Fruit fly (Drosophila melanogaster) ovary, adult (tissue): ENCODE data around the gene Mat89Ba.

Source experiments
- CG17801 ChIP-seq: fragments of 200-800 bp; optimal IDR thresholded peaks from 2 replicates; lab custom pipeline; 2019; ENCODE audit warnings: missing biosample characterization, mild to moderate bottlenecking, missing genetic modification characterization, moderate library complexity; ENCODE audit not compliant: partially characterized antibody

Gene Mat89Ba

DNA sequence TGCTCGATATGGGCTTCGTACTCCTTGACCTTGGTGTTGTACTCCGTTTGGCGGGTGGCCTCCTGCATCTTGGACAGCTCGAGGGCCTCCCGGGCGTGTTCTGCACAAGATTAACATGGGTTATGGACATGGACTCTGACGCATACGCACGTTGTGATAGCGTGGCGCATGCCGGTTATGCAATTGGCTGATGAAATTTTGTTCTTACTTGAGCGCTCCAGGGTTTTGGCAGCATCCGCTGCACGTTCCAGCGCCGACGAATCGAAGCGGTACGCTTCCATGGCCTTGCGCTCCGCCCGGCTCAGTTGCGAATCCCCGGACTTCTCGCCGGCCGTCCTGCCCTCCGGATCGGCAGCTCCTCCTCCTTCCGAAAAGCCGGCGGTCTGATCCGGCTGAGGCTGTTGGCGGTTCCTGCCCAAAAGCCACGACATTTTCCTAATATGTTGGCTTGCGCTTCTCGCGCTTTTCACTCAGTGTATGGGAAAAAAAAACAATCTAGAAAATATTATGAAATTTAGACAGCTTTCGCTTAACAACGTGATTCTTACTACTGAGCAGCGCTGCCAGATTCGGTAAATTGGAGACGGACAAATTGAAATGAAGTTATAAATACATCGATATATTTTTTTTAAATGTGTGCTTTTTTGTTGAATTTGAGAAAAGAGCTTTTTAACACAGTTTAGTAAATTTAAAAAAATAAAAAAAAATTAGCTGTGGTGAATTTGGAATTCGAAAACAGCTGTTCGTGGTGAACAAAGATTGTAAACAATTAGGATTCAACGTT is 8.5 kb downstream of the Mat89Ba start, which contains the start of the genes bor and asun:
bor (minus strand) TSS at position 594 of the 784 bp plus-strand sequence.
asun (plus strand) TSS at position 750 of the 784 bp plus-strand sequence.
- peak; percentile 67 for TF ChIP-seq CG17801 (GFP tag; lab: Kevin White, UChicago)

DNA sequence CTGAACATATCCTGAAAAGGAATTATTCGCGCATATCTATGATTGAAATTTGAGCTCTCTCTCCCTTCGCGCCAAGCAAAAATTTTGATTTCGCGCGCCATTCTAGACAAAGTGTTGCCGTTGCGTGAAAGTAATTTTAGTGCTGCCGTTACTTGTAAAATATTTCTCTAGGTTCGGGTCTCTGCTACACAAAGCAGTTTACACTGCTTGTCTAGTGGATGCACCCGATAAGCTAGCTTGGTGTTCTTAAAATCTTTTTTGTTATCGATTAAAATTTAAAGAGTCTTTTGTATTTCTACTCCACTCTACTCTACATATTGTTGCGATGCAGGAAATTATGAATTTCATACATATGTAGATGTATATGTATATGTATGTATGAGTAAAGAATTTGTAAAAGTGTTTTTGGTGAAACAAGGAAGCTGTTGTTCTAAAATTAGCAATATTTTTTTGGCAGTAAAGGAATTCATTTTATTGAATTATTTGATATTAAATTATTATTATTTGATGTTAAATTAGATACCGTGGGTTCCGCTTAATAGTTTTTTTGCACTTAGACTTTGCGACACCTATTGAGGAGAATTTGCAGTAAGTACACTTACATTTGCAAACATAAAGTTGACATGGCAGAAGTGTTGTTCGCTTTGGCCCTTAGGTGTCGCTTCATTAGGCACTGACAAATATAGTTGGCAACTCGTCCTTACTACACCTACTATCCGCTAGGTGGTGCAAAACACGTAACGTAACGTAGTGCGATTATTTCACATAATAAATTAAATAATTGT is 11.6 kb downstream of the Mat89Ba start:
- peak; percentile 37 for TF ChIP-seq CG17801 (GFP tag; lab: Kevin White, UChicago)

DNA sequence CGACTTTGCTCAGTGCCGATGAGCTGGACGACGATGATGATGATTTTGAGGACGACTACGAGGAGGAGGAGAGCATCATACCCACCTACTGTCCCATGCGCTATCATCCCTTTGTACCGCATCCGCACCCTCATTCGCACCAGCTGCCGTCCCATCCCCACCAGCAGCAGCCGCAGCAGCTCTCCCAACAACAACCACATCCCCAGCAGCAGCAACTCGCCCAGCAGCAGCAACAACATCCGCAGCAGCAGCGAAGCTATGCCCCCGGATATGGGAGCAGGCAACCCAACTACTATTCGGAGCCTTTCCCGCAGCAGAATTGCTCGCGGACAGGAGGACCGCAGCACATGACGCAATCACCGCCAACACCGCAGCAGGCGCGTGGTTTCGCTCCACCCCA is 14.9 kb downstream of the Mat89Ba start:
- TF ChIP-seq CG17801 (GFP tag; lab: Kevin White, UChicago), result no peak

DNA sequence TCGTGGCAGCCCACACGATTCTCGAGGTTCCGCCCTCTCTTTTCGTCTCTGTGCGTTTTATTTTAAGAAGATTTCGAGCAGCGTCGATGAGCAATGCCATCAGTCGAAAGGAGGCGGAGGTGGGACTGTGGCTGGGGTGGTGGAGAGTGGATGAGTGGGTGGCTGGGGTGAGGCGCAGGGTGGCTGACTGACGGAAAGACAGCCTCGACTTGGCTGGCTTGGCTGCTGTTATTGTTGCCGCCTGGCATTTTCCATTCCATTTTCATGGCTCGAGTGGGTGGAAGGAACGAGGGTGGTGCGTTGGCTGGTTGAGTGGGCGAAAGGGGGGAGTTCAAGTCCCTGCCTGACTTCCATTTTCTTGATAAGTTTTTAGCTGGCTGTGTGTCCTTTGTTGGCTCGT is 16.1 kb downstream of the Mat89Ba start:
- no peak for TF ChIP-seq CG17801 (GFP tag; lab: Kevin White, UChicago)

DNA sequence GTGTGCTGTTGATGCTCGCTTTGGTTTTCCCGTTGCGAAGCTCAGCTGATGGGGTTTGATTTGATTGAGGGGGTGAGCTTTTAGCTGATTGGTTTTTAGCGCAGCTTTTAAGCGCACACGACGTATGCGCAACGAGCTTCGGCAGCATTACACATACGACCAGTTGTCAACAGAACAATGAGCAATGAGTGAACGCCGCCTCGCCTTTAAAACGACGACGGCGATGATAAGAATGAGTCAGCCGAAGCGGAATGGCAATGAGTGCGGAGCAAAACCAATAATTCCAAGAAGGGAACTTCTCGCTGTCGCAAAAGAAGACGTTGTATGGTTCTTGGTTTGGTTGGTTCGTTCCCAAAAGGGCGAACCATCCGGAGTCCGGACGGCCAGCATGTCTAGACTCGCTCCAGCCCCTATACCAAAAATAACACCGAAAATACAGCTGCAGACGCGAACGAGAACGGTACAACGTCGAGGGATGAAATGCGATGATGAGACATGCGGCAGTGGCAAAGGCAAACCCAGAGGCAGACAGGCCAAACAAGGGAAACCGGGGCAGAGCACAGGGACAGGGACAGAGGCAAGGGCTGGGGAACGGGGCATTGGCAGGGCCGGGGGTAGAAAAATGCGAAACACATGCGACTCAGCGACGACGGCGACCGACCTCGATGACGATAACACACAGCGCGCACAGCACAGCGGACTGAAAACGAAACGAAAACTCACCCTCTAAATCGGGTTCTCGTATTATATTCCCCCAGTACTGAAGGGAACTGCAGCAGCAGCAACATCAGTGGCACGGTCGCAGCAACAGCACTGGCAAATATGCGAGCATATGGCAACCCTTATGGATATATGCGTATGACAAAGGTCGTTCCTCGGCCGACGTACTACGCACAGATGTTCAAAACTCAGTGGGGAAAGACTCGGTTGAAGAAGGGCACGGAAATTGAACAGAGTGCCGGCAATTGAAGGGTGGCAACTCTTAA is 17.3 kb downstream of the Mat89Ba start:
- TF ChIP-seq CG17801 (GFP tag; lab: Kevin White, UChicago), result peak; percentile 5

DNA sequence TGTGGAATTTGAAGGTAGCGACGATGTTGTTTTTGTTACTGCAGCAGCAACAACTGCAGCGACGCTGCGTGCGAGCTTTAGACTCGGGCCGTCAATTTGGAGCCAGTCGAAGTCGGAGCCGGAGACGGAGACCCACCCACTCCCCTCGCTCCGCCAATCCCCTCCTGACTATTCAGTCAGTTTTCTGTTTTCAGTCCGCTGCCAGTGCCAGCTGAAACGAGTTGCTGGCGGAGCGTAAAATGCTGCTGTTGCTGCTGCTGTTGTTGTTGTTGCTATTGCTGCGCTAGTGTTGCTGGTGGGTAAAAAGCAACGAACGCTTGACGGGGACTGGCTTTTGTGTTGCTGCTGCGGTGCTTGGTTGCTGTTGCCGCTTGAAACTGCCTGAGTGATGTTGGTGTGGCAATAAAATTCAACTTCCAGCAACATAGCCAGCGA is 18.2 kb downstream of the Mat89Ba start:
- TF ChIP-seq CG17801 (GFP tag; lab: Kevin White, UChicago), result no peak

DNA sequence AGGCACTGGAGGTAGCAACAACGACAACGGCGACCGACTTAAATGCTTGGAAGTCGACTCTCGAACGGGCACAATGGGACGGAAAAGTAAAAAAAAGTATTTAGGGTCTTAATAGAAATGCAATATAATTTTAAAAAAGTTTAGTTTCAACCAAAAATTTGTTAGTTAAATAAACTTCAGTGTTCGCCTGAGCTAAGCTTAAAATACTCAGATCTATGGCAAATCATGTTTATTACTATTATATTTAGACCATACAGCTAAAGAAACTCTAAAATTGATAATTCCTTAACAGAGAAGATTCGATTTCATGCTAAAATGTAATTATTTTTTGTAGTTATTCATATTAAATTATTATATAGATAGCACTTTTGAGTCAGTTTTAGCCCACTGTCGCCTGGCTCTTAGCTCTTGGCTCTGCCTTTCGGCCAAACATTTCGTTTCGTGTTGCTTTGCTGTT is 18.8 kb downstream of the Mat89Ba start:
- TF ChIP-seq CG17801 (GFP tag; lab: Kevin White, UChicago), result peak; percentile 36

DNA sequence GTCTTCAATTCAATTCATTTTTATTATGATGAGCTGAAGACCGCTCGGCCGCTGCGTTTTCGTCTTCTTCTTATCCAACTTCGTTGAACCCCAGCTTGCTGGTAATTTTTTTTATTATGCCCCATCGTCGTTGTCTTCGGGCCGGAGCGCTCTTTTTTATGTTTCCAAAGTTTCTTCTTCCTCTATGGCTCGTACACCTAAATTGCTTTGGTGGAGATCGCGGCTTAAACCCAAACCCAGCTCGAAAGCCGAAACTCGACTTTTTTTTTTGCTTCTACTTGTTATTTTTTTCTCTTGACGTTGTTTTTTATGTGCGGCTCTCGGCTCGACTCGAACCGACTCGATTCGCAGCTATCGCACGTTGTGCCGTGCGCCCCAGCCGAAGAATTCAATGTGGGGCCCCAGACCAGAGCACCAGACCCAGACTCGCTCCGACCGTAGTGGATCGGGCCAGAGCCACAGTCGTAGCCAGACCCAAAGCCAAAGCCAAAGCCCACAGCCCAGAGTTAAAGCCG is 19.3 kb downstream of the Mat89Ba start:
- no peak for TF ChIP-seq CG17801 (GFP tag; lab: Kevin White, UChicago)

DNA sequence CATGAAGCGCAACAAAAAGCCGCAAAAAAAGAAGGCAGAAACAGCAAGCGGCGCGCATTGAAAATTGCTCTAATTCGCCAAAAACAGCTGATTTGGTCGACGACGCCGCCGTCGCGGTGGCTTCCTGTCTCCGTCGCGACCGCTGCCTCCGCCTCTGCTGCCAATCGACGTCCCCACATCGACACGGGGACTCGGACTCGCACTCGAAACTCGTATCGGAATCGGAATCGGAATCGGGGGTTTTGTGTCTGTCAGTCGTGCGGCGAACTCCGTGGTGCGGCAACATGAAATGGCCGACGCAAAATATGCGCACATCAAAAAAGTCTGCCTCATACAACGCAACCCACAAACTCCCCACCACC is 20.3 kb downstream of the Mat89Ba start:
- TF ChIP-seq CG17801 (GFP tag; lab: Kevin White, UChicago), result no peak

DNA sequence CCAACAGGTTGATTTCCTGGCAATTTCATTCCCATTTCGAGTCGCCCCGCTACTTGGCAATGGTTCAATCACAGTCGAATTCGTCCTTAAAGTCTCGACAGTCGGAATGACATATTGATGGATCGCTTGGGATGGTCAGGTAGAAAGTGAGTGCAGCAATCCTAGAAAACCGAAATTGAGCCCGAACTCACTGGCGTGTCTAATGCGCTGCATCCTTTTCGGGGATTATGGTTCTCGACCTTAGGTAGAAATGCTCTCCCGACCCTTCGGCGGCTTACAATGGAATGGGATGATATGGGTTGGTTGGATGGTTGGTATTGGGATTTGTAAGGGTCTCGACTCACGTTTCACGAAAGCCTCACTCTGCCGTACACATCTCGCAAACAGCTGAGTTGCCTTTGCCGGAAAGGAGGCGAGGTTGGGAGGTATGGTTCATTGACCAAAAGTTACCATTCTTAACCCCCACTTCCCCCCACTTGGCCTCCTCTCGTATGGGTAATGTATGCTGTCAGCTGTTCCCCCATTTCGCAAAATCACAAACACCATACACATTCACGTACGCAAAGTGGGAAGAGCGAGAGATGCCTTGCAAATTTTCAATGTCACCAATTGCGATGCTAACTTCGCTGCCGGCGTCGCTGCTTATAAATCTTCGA is 20.8 kb downstream of the Mat89Ba start:
- TF ChIP-seq CG17801 (GFP tag; lab: Kevin White, UChicago), result no peak

DNA sequence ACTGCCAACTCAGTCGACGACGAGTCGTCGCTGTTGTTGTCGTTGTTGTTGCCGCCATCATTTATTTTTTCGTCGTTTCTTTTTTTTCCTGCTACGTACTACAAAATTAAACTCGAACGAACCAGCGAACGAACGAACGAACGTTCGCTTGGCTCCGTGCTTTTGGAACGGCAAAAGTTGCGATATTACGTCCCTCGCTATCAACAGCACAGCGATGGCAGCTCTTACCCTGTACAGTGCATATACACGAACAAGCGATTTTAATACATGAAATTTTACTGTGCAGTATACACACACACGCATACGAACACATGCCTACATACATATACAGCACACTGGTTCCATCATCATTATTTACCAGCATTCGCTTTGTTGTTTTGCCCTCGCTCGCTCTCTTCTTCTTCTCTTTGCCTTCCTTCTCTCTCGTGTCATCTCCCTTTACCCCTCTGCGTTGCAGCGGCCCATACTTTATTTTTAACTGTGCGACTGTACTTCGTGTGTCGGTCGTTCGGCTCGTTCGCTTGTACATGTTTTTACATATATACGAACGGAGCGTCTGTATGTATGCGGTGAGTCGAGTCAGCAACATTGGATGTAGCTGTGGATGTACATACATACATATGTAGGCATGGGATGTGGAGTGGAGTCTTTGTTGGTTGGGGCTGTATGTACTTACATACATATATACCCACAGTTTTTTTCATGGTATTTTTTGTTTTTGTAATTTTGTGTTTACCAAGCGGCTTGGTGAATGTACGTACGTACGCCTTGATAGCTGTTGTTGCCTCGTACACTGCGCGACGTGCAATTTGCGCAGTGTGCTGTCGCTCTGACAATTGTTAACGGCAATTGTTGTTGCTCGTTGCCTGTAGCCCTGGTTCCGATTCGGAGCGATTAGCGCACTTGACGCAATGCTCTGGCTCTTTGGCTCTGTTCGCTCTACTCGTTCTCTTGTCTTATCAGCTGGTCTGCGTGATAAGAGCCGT is 22.1 kb downstream of the Mat89Ba start:
- peak; percentile 61 for TF ChIP-seq CG17801 (GFP tag; lab: Kevin White, UChicago)

DNA sequence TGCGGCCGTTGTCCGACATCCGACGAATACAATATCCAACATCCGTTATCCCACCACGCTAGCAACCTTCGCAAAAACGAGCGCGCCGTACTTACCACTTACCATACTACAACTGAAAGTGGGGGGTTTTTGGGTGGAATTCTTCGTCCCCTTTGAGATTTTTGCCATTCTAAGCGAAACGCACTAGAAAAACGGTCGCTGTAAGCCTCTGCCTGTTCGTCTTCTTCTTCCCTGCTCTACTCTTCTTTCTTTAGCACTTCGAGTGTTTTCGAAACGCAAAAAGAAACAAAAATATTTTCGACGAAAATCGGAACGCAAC is 22.7 kb downstream of the Mat89Ba start:
- TF ChIP-seq CG17801 (GFP tag; lab: Kevin White, UChicago), result no peak
